Fruit fly (Drosophila melanogaster) whole organism, pupa: ENCODE measurements around the gene CG1572.

Experiments
- CG10348 ChIP-seq: fragments of 200-800 bp; sonication (Bioruptor generic); IDR thresholded peaks from 2 replicates; pipeline ENCODE4 v1.3.6; 2022; ENCODE audit warnings: missing biosample characterization, missing genetic modification characterization
- CG12605 ChIP-seq: fragments of 200-800 bp; sonication (Bioruptor generic); IDR thresholded peaks from 2 replicates; pipeline ENCODE4 v1.3.6; 2022; ENCODE audit warnings: missing biosample characterization, missing genetic modification characterization
- CG13204 ChIP-seq: fragments of 200-800 bp; sonication (Bioruptor generic); optimal IDR thresholded peaks from 2 replicates; lab custom pipeline; 2018; ENCODE audit warnings: missing biosample characterization, mild to moderate bottlenecking, missing genetic modification characterization, moderate library complexity
- CG14655 ChIP-seq: fragments of 200-800 bp; sonication (Bioruptor generic); optimal IDR thresholded peaks from 3 replicates; lab custom pipeline; 2017; ENCODE audit warnings: mild to moderate bottlenecking, missing biosample characterization, missing genetic modification reagents, missing genetic modification characterization
- CG15710 ChIP-seq: fragments of 200-800 bp; sonication (Bioruptor generic); optimal IDR thresholded peaks from 2 replicates; lab custom pipeline; 2018; ENCODE audit warnings: missing biosample characterization, mild to moderate bottlenecking, missing genetic modification characterization, moderate library complexity
- CG32121 ChIP-seq: fragments of 200-800 bp; sonication (Bioruptor generic); IDR thresholded peaks from 2 replicates; pipeline ENCODE4 v1.3.6; 2022; ENCODE audit warnings: missing biosample characterization, missing genetic modification characterization
- CG34367 ChIP-seq: fragments of 200-800 bp; sonication (Bioruptor generic); optimal IDR thresholded peaks from 2 replicates; lab custom pipeline; 2018; ENCODE audit warnings: missing biosample characterization, mild to moderate bottlenecking, missing genetic modification characterization
- CG4496 ChIP-seq: fragments of 200-800 bp; sonication (Bioruptor generic); IDR thresholded peaks from 3 replicates; pipeline ENCODE4 v1.3.6; 2022; ENCODE audit warnings: missing biosample characterization, missing genetic modification characterization
- CG8159 ChIP-seq: fragments of 200-800 bp; sonication (Bioruptor generic); optimal IDR thresholded peaks from 3 replicates; lab custom pipeline; 2018; ENCODE audit warnings: missing biosample characterization, mild to moderate bottlenecking, missing genetic modification characterization, moderate library complexity
- CG8301 ChIP-seq: fragments of 200-800 bp; sonication (Bioruptor generic); optimal IDR thresholded peaks from 2 replicates; lab custom pipeline; 2018; ENCODE audit warnings: missing biosample characterization, mild to moderate bottlenecking, missing genetic modification characterization
- CG9948 ChIP-seq: fragments of 200-800 bp; sonication (Bioruptor generic); optimal IDR thresholded peaks from 2 replicates; lab custom pipeline; 2018; ENCODE audit warnings: missing biosample characterization, mild to moderate bottlenecking, missing genetic modification characterization, moderate library complexity
- D1 ChIP-seq: fragments of 200-800 bp; sonication (Bioruptor generic); optimal IDR thresholded peaks from 2 replicates; lab custom pipeline; 2018; ENCODE audit warnings: missing biosample characterization, mild to moderate bottlenecking, missing genetic modification characterization, moderate library complexity
- EcR ChIP-seq: fragments of 200-800 bp; sonication (Bioruptor generic); optimal IDR thresholded peaks from 3 replicates; lab custom pipeline; 2019; ENCODE audit warnings: missing biosample characterization, missing genetic modification characterization, mild to moderate bottlenecking, moderate library complexity, missing genetic modification reagents
- Ets98B ChIP-seq: fragments of 200-800 bp; sonication (Bioruptor generic); IDR thresholded peaks from 2 replicates; pipeline ENCODE4 v1.3.6; 2022; ENCODE audit warnings: missing biosample characterization, missing genetic modification characterization
- Pif1A ChIP-seq: fragments of 200-800 bp; sonication (Bioruptor generic); optimal IDR thresholded peaks from 3 replicates; lab custom pipeline; 2016; ENCODE audit warnings: missing biosample characterization, missing genetic modification characterization
- Pif1B ChIP-seq: fragments of 200-800 bp; sonication (Bioruptor generic); optimal IDR thresholded peaks from 3 replicates; lab custom pipeline; 2016; ENCODE audit warnings: missing biosample characterization, missing genetic modification characterization
- Snoo ChIP-seq: fragments of 200-800 bp; sonication (Bioruptor generic); optimal IDR thresholded peaks from 3 replicates; lab custom pipeline; 2017; ENCODE audit warnings: missing biosample characterization, mild to moderate bottlenecking, missing genetic modification characterization, inconsistent platforms
- fd96Ca ChIP-seq: fragments of 200-800 bp; sonication (Bioruptor generic); IDR thresholded peaks from 3 replicates; pipeline ENCODE4 v1.3.6; 2022; ENCODE audit warnings: missing biosample characterization, missing genetic modification characterization
- gl ChIP-seq: fragments of 200-800 bp; sonication (Bioruptor generic); optimal IDR thresholded peaks from 2 replicates; lab custom pipeline; 2018; ENCODE audit warnings: missing biosample characterization, mild to moderate bottlenecking, missing genetic modification characterization
- rn ChIP-seq: fragments of 200-800 bp; sonication (Bioruptor generic); IDR thresholded peaks from 2 replicates; pipeline ENCODE4 v1.3.6; 2022; ENCODE audit warnings: missing biosample characterization, missing genetic modification characterization

The CG1572 gene

dm6 chrX:11515550-11515949 is 42.9 kb downstream of the CG1572 start:
- no peak for TF ChIP-seq D1 (tag; lab: Kevin White, UChicago)
- TF ChIP-seq, all 21 proteins: peak for 0

- TF ChIP-seq Pif1B (GFP tag; lab: Kevin White, UChicago) (no peak), EcR (GFP tag; lab: Kevin White, UChicago) (no peak), gl (tag; lab: Kevin White, UChicago) (no peak), CG12605 (GFP tag; lab: Robert Waterston, UW) (no peak), Snoo (tag; lab: Kevin White, UChicago) (no peak), Pif1A (no peak), D1 (tag; lab: Kevin White, UChicago) (no peak), CG8159 (tag; lab: Kevin White, UChicago) (no peak), CG8301 (tag; lab: Kevin White, UChicago) (no peak), CG10348 (no peak)
These were observed 45.6 kb downstream of the CG1572 start for dm6 chrX:11512868-11513267.

- TF ChIP-seq fd96Ca (no peak), CG32121 (0 out of 2 replicates have a peak, but pooled peaks have one; percentile 15)
These were observed 46.5 kb downstream of the CG1572 start for dm6 chrX:11511955-11512354.

DNA sequence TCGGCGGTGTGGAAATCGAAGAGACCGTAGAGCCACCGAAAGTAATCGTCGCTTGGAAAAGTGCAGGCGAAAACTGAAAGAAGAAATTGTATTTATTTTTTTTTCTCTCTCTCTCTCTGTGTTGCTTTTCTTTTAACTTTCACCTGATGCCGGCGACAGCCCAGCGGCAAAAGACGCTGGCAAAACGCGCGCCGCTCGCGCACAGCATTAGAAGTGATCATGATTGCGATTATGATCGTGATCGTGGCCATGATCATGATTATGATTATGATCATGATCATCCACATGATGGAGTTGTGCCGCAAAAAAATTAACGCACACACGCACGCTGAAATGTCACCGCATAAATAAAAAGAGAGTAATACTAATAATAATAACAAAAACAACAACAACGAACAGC is 47.2 kb downstream of the CG1572 start:
- TF ChIP-seq EcR (GFP tag; lab: Kevin White, UChicago) (no peak), CG8159 (tag; lab: Kevin White, UChicago) (no peak), CG34367 (no peak), CG10348 (no peak), CG15710 (tag; lab: Kevin White, UChicago) (no peak), rn (GFP tag; lab: Robert Waterston, UW) (no peak), CG4496 (GFP tag; lab: Robert Waterston, UW) (no peak), CG12605 (GFP tag; lab: Robert Waterston, UW) (no peak), Snoo (tag; lab: Kevin White, UChicago) (no peak)

DNA sequence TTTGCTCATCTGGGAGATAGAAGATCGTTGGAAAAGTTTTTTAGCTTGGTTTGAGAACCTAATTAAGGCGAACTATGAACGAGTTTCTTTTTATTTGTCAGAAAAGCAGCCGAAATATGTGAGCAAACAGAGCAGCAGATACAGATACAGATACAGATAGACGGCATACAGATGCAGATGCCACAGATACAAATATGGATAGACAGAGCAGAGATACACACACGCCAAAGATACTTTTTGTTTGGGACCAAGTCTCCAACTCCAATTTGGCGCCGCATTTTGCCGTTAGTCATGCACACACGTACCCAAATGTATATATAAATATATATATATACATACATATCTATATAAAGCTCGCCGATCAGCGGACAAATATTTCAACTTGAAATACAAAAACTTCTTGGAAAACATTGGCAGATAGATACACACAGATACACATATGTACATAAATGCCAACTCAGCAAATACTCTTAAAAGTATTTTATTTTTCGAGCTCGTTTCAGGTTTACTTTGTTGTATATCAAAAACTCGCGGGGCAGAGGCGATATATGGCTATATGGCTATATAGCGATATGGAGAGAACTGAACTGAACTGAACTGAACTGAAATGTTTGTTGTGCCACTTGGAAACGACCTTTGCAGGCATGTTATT is 48.2 kb downstream of the CG1572 start:
- TF ChIP-seq Snoo (tag; lab: Kevin White, UChicago), result no peak
- no peak for TF ChIP-seq CG10348
- no peak for TF ChIP-seq CG8301 (tag; lab: Kevin White, UChicago)
- TF ChIP-seq EcR (GFP tag; lab: Kevin White, UChicago), result no peak
- no peak for TF ChIP-seq CG9948 (tag; lab: Kevin White, UChicago)
- TF ChIP-seq CG15710 (tag; lab: Kevin White, UChicago), result no peak
- no peak for TF ChIP-seq CG14655
- no peak for TF ChIP-seq CG4496 (GFP tag; lab: Robert Waterston, UW)
- no peak for TF ChIP-seq Ets98B (GFP tag; lab: Robert Waterston, UW)
- TF ChIP-seq fd96Ca, result no peak
- TF ChIP-seq Pif1A, result no peak
- TF ChIP-seq CG13204 (GFP tag; lab: Kevin White, UChicago), result no peak
- no peak for TF ChIP-seq rn (GFP tag; lab: Robert Waterston, UW)

- peak; percentile 51 for TF ChIP-seq EcR (GFP tag; lab: Kevin White, UChicago)
- no peak for TF ChIP-seq CG34367
- TF ChIP-seq CG8159 (tag; lab: Kevin White, UChicago), result no peak
These were observed 52.2 kb downstream of the CG1572 start for dm6 chrX:11506210-11506609.
